Worm (Caenorhabditis elegans) whole organism, young adult: Measurements from ENCODE around the gene C24H10.3.

Experiments used
- B0035.1 ChIP-seq: sonication (generic microtip); optimal IDR thresholded peaks from 2 replicates; lab custom pipeline; 2016; ENCODE audit warnings: missing genetic modification characterization, mild to moderate bottlenecking, missing compliant biosample characterization, missing genotype, missing genetic modification reagents
- C17E4.6 ChIP-seq: fragments of 200-800 bp; sonication (Bioruptor generic); IDR thresholded peaks from 2 replicates; pipeline ENCODE4 v1.3.6; 2022; ENCODE audit warnings: missing genetic modification reagents, missing genetic modification characterization, missing compliant biosample characterization
- F10E7.11 ChIP-seq: sonication (generic microtip); optimal IDR thresholded peaks from 2 replicates; lab custom pipeline; 2017; ENCODE audit warnings: mild to moderate bottlenecking, missing genetic modification characterization, moderate library complexity, missing compliant biosample characterization
- F33H1.4 ChIP-seq: fragments of 200-800 bp; sonication (Bioruptor generic); IDR thresholded peaks from 2 replicates; pipeline ENCODE4 v1.3.6; 2022; ENCODE audit warnings: missing genetic modification reagents, missing genetic modification characterization, missing compliant biosample characterization
- F37B4.10 ChIP-seq: fragments of 200-800 bp; sonication (Bioruptor generic); IDR thresholded peaks from 2 replicates; pipeline ENCODE4 v1.3.6; 2022; ENCODE audit warnings: missing genetic modification characterization, missing compliant biosample characterization
- F39B2.1 ChIP-seq: fragments of 200-800 bp; sonication (Bioruptor generic); IDR thresholded peaks from 2 replicates; pipeline ENCODE4 v1.3.6; 2022; ENCODE audit warnings: missing genetic modification reagents, missing genetic modification characterization, missing compliant biosample characterization
- K11D2.4 ChIP-seq: fragments of 200-800 bp; sonication (Bioruptor generic); IDR thresholded peaks from 2 replicates; pipeline ENCODE4 v1.3.6; 2022; ENCODE audit warnings: missing genetic modification reagents, missing genetic modification characterization, missing compliant biosample characterization
- T07F8.4 ChIP-seq: sonication (generic microtip); optimal IDR thresholded peaks from 2 replicates; lab custom pipeline; 2016; ENCODE audit warnings: mild to moderate bottlenecking, missing genetic modification characterization, moderate library complexity, missing compliant biosample characterization
- ZK185.1 ChIP-seq: sonication (generic microtip); optimal IDR thresholded peaks from 2 replicates; lab custom pipeline; 2016; ENCODE audit warnings: mild to moderate bottlenecking, missing genetic modification characterization, missing compliant biosample characterization; ENCODE audit not compliant: poor library complexity, severe bottlenecking
- atf-7 ChIP-seq: sonication (generic microtip); optimal IDR thresholded peaks from 2 replicates; lab custom pipeline; 2017; ENCODE audit warnings: mild to moderate bottlenecking, missing genetic modification characterization, missing compliant biosample characterization
- attf-5 ChIP-seq: fragments of 200-800 bp; sonication (Bioruptor generic); optimal IDR thresholded peaks from 2 replicates; lab custom pipeline; 2018; ENCODE audit warnings: mild to moderate bottlenecking, missing genetic modification characterization, missing compliant biosample characterization
- ceh-79 ChIP-seq: sonication (generic microtip); optimal IDR thresholded peaks from 2 replicates; lab custom pipeline; 2017; ENCODE audit warnings: mild to moderate bottlenecking, missing genetic modification characterization, missing compliant biosample characterization
- dox-1 ChIP-seq: fragments of 200-800 bp; sonication (Bioruptor generic); IDR thresholded peaks from 2 replicates; pipeline ENCODE4 v1.3.6; 2022; ENCODE audit warnings: missing genetic modification reagents, missing genetic modification characterization, missing compliant biosample characterization
- dpff-1 ChIP-seq: sonication (generic microtip); optimal IDR thresholded peaks from 2 replicates; lab custom pipeline; 2017; ENCODE audit warnings: mild to moderate bottlenecking, missing genetic modification characterization, missing compliant biosample characterization
- egrh-3 ChIP-seq: fragments of 200-800 bp; sonication (Bioruptor generic); IDR thresholded peaks from 2 replicates; pipeline ENCODE4 v1.3.6; 2022; ENCODE audit warnings: missing genetic modification reagents, missing genetic modification characterization, missing compliant biosample characterization
- hlh-26 ChIP-seq: fragments of 200-800 bp; sonication (Bioruptor generic); conservative IDR thresholded peaks from 2 replicates; pipeline ENCODE4 v1.3.6; 2022; ENCODE audit warnings: missing genetic modification reagents, missing genetic modification characterization, missing compliant biosample characterization
- hrde-1 ChIP-seq: sonication (generic microtip); optimal IDR thresholded peaks from 2 replicates; lab custom pipeline; 2016; ENCODE audit warnings: missing genetic modification characterization, mild to moderate bottlenecking, missing compliant biosample characterization, moderate library complexity, missing genotype, missing genetic modification reagents, borderline replicate concordance
- hsf-1 ChIP-seq: fragments of 200-800 bp; sonication (Bioruptor generic); IDR thresholded peaks from 2 replicates; pipeline ENCODE4 v1.3.6; 2022; ENCODE audit warnings: missing genetic modification reagents, missing genetic modification characterization, missing compliant biosample characterization
- lag-1 ChIP-seq: fragments of 200-800 bp; sonication (Bioruptor generic); IDR thresholded peaks from 2 replicates; pipeline ENCODE4 v1.3.6; 2022; ENCODE audit warnings: missing genetic modification reagents, missing genetic modification characterization, missing compliant biosample characterization
- lin-40 ChIP-seq: sonication (generic microtip); optimal IDR thresholded peaks from 2 replicates; lab custom pipeline; 2016; ENCODE audit warnings: missing genetic modification characterization, mild to moderate bottlenecking, missing compliant biosample characterization, missing genotype, missing genetic modification reagents
- lir-1 ChIP-seq: fragments of 200-800 bp; sonication (Bioruptor generic); conservative IDR thresholded peaks from 2 replicates; pipeline ENCODE4 v1.3.6; 2022; ENCODE audit warnings: missing genetic modification reagents, missing genetic modification characterization, missing compliant biosample characterization
- lsl-1 ChIP-seq: fragments of 200-800 bp; sonication (Bioruptor generic); optimal IDR thresholded peaks from 2 replicates; lab custom pipeline; 2018; ENCODE audit warnings: mild to moderate bottlenecking, missing genetic modification characterization, moderate library complexity, missing compliant biosample characterization
- madf-8 ChIP-seq: fragments of 200-800 bp; sonication (Bioruptor generic); conservative IDR thresholded peaks from 2 replicates; pipeline ENCODE4 v1.3.6; 2022; ENCODE audit warnings: missing genetic modification reagents, missing genetic modification characterization, missing compliant biosample characterization
- mcd-1 ChIP-seq: fragments of 200-800 bp; sonication (Bioruptor generic); IDR thresholded peaks from 2 replicates; pipeline ENCODE4 v1.3.6; 2022; ENCODE audit warnings: missing genetic modification reagents, missing genetic modification characterization, missing compliant biosample characterization
- nfya-2 ChIP-seq: fragments of 200-800 bp; sonication (Bioruptor generic); IDR thresholded peaks from 2 replicates; pipeline ENCODE4 v1.3.6; 2022; ENCODE audit warnings: missing genetic modification reagents, missing genetic modification characterization, missing compliant biosample characterization
- nhr-27 ChIP-seq: fragments of 200-800 bp; sonication (Bioruptor generic); optimal IDR thresholded peaks from 2 replicates; lab custom pipeline; 2018; ENCODE audit warnings: mild to moderate bottlenecking, missing genetic modification characterization, moderate library complexity, missing compliant biosample characterization
- nhr-90 ChIP-seq: sonication (generic microtip); optimal IDR thresholded peaks from 2 replicates; lab custom pipeline; 2016; ENCODE audit warnings: missing genotype, mild to moderate bottlenecking, missing genetic modification characterization, missing compliant biosample characterization
- repo-1 ChIP-seq: sonication (generic microtip); optimal IDR thresholded peaks from 2 replicates; lab custom pipeline; 2017; ENCODE audit warnings: mild to moderate bottlenecking, missing genetic modification characterization, missing compliant biosample characterization
- rpc-1 ChIP-seq, 2 experiments: fragments of 150-350 bp in 1 of 2; sonication (generic microtip) in 1 of 2; optimal IDR thresholded peaks; 2 replicates each; lab custom pipeline; 2014 to 2018; ENCODE audit warnings: missing biosample characterization in 1 of 2, missing genetic modification characterization in 1 of 2, missing genetic modification reagents in 1 of 2, missing genotype in 1 of 2
- tbp1 ChIP-seq: fragments of 200-800 bp; sonication (Bioruptor generic); optimal IDR thresholded peaks from 2 replicates; lab custom pipeline; 2018; ENCODE audit warnings: mild to moderate bottlenecking, missing genetic modification characterization, missing compliant biosample characterization
- tbx-9 ChIP-seq: sonication (generic microtip); optimal IDR thresholded peaks from 2 replicates; lab custom pipeline; 2016; ENCODE audit warnings: borderline replicate concordance, missing genetic modification characterization, inconsistent platforms, missing compliant biosample characterization
- tlf-1 ChIP-seq: fragments of 200-800 bp; sonication (Bioruptor generic); optimal IDR thresholded peaks from 2 replicates; lab custom pipeline; 2018; ENCODE audit warnings: mild to moderate bottlenecking, missing genetic modification characterization, missing compliant biosample characterization
- zfh-2 ChIP-seq: fragments of 200-800 bp; sonication (Bioruptor generic); conservative IDR thresholded peaks from 2 replicates; pipeline ENCODE4 v1.3.6; 2022; ENCODE audit warnings: missing genetic modification reagents, missing genetic modification characterization, missing compliant biosample characterization
- ztf-18 ChIP-seq: sonication (generic microtip); optimal IDR thresholded peaks from 2 replicates; lab custom pipeline; 2016; ENCODE audit warnings: missing genotype, mild to moderate bottlenecking, missing genetic modification characterization, missing compliant biosample characterization
- ztf-22 ChIP-seq: fragments of 200-800 bp; sonication (Bioruptor generic); optimal IDR thresholded peaks from 2 replicates; lab custom pipeline; 2018; ENCODE audit warnings: mild to moderate bottlenecking, missing genetic modification characterization, moderate library complexity, missing compliant biosample characterization
- ztf-26 ChIP-seq: sonication (generic microtip); optimal IDR thresholded peaks from 2 replicates; lab custom pipeline; 2017; ENCODE audit warnings: missing genetic modification characterization, missing compliant biosample characterization
- ztf-3 ChIP-seq: fragments of 200-800 bp; sonication (Bioruptor generic); optimal IDR thresholded peaks from 2 replicates; lab custom pipeline; 2018; ENCODE audit warnings: mild to moderate bottlenecking, missing genetic modification characterization, missing compliant biosample characterization

Gene C24H10.3

ce11 chrX:5077696-5078343, 17.0 kb downstream of the C24H10.3 start, which contains the start of gene cal-5 (continued):
- no peak for TF ChIP-seq nhr-27 (tag; lab: Kevin White, UChicago)
- no peak for TF ChIP-seq repo-1 (tag; lab: Kevin White, UChicago)
- TF ChIP-seq atf-7 (tag; lab: Kevin White, UChicago) = peak; percentile 28
- TF ChIP-seq ZK185.1 = no peak
- no peak for TF ChIP-seq F37B4.10 (GFP tag; lab: Robert Waterston, UW)
- no peak for TF ChIP-seq ztf-18
- TF ChIP-seq tlf-1 (GFP tag; lab: Kevin White, UChicago) = no peak
- no peak for TF ChIP-seq lag-1 (GFP tag; lab: Robert Waterston, UW)
- TF ChIP-seq F39B2.1 (GFP tag; lab: Robert Waterston, UW) = no peak
- no peak for TF ChIP-seq C17E4.6 (GFP tag; lab: Robert Waterston, UW)
- TF ChIP-seq nhr-90 (tag; lab: Kevin White, UChicago) = no peak
- TF ChIP-seq T07F8.4 = no peak
- peak; percentile 45 for TF ChIP-seq egrh-3 (GFP tag; lab: Robert Waterston, UW)
- TF ChIP-seq dox-1 (GFP tag; lab: Robert Waterston, UW) = peak; percentile 81
- no peak for TF ChIP-seq B0035.1 (tag; lab: Kevin White, UChicago)
- TF ChIP-seq madf-8 (GFP tag; lab: Robert Waterston, UW) = no peak
- no peak for TF ChIP-seq tbx-9 (tag; lab: Kevin White, UChicago)
- TF ChIP-seq ceh-79 (tag; lab: Kevin White, UChicago) = no peak
- TF ChIP-seq F10E7.11 = no peak
- TF ChIP-seq ztf-26 = peak; percentile 66
- peak; percentile 97 for TF ChIP-seq zfh-2 (GFP tag; lab: Robert Waterston, UW)
- no peak for TF ChIP-seq dpff-1
- TF ChIP-seq hrde-1 = no peak

- TF ChIP-seq F33H1.4 (GFP tag; lab: Robert Waterston, UW) = no peak
- TF ChIP-seq B0035.1 (tag; lab: Kevin White, UChicago) = no peak
- TF ChIP-seq K11D2.4 = 0 out of 2 replicates have a peak, but pooled peaks have one; percentile 25
- TF ChIP-seq tbp1 = no peak
- no peak for TF ChIP-seq mcd-1
- TF ChIP-seq nfya-2 = no peak
- TF ChIP-seq lsl-1 (GFP tag; lab: Kevin White, UChicago) = no peak
- TF ChIP-seq tbx-9 (tag; lab: Kevin White, UChicago) = no peak
- TF ChIP-seq ztf-22 (GFP tag; lab: Kevin White, UChicago) = no peak
- TF ChIP-seq lin-40 (tag; lab: Kevin White, UChicago) = peak; percentile 8
- no peak for TF ChIP-seq hsf-1
- TF ChIP-seq ztf-3 (GFP tag; lab: Kevin White, UChicago) = no peak
- no peak for TF ChIP-seq attf-5 (GFP tag; lab: Kevin White, UChicago)
- no peak for TF ChIP-seq rpc-1 (optimal IDR thresholded peaks at IDR 0.05; lab: Kevin White, UChicago)
- TF ChIP-seq rpc-1 (tag; optimal IDR thresholded peaks at IDR 0.05; lab: Kevin White, UChicago) = no peak
- no peak for TF ChIP-seq lir-1
- TF ChIP-seq, all 124 proteins: peak for 2
These were observed 18.4 kb downstream of the C24H10.3 start for ce11 chrX:5079297-5079696.

DNA sequence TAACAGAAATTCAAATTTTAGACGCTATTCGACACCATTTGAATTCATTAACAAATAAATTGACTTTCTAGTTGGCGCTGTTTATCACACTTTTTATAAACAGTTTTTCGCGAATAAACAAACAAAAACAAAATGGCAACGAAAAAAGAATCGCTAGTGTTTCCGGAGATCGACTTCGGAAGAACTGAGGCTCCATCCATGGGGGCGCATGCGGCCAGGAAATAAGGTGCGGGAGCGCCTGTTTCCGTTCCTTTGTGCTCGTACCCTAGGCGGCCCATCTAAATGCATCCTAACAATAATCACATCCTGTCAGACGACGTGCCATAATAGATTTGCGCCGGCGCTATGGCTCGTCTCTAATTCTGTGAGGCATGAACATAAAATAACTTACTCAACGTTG, 23.2 kb downstream of the C24H10.3 start:
- TF ChIP-seq zfh-2 (GFP tag; lab: Robert Waterston, UW) (0 out of 2 replicates have a peak, but pooled peaks have one; percentile 34), hlh-26 (GFP tag; lab: Robert Waterston, UW) (no peak)
